Worm (Caenorhabditis elegans) whole organism, L4 larva: ENCODE measurements around the gene cnb-1.

Experiments used
- D1046.2 ChIP-seq: fragments of 200-800 bp; sonication (Bioruptor generic); IDR thresholded peaks from 2 replicates; pipeline ENCODE4 v1.3.6; 2022; ENCODE audit warnings: missing genetic modification characterization, missing compliant biosample characterization
- T20F7.1 ChIP-seq: fragments of 200-800 bp; sonication (Bioruptor generic); optimal IDR thresholded peaks from 2 replicates; lab custom pipeline; 2018; ENCODE audit warnings: mild to moderate bottlenecking, missing genetic modification characterization, missing compliant biosample characterization
- T26A8.4 ChIP-seq: fragments of 200-800 bp; sonication (Bioruptor generic); IDR thresholded peaks from 2 replicates; pipeline ENCODE4 v1.3.6; 2022; ENCODE audit warnings: missing genetic modification characterization, missing compliant biosample characterization
- Y105C5A.15 ChIP-seq: fragments of 200-800 bp; sonication (Bioruptor generic); IDR thresholded peaks from 2 replicates; pipeline ENCODE4 v1.3.6; 2022; ENCODE audit warnings: missing genetic modification characterization, missing compliant biosample characterization
- Y5F2A.4 ChIP-seq: fragments of 200-800 bp; sonication (Bioruptor generic); optimal IDR thresholded peaks from 2 replicates; lab custom pipeline; 2018; ENCODE audit warnings: mild to moderate bottlenecking, missing genetic modification characterization, missing compliant biosample characterization
- Y75B8A.6 ChIP-seq: fragments of 200-800 bp; sonication (Bioruptor generic); IDR thresholded peaks from 2 replicates; pipeline ENCODE4 v1.3.6; 2022; ENCODE audit warnings: missing genetic modification reagents, missing genetic modification characterization, missing compliant biosample characterization
- ZK337.2 ChIP-seq: fragments of 200-800 bp; sonication (Bioruptor generic); IDR thresholded peaks from 2 replicates; pipeline ENCODE4 v1.3.6; 2022; ENCODE audit warnings: missing genetic modification reagents, missing genetic modification characterization, missing compliant biosample characterization
- ZK546.5 ChIP-seq, 2 experiments: sonication (generic microtip); optimal IDR thresholded peaks; 2 replicates each; lab custom pipeline; 2017; ENCODE audit warnings: missing biosample characterization in 2 of 2, missing genetic modification characterization in 2 of 2
- arid-1 ChIP-seq: fragments of 200-800 bp; sonication (Bioruptor generic); conservative IDR thresholded peaks from 2 replicates; pipeline ENCODE4 v1.3.6; 2022; ENCODE audit warnings: missing genetic modification reagents, missing genetic modification characterization, missing compliant biosample characterization
- ceh-20 ChIP-seq: fragments of 200-800 bp; sonication (Bioruptor generic); IDR thresholded peaks from 2 replicates; pipeline ENCODE4 v1.3.6; 2022; ENCODE audit warnings: missing genetic modification reagents, missing genetic modification characterization, missing compliant biosample characterization
- ceh-28 ChIP-seq: fragments of 150-350 bp; optimal IDR thresholded peaks from 2 replicates; lab custom pipeline; 2014; ENCODE audit warnings: missing biosample characterization, missing genetic modification reagents, missing genetic modification characterization
- ceh-44 ChIP-seq: fragments of 200-800 bp; sonication (Bioruptor generic); IDR thresholded peaks from 2 replicates; pipeline ENCODE4 v1.3.6; 2022; ENCODE audit warnings: missing genetic modification reagents, missing genetic modification characterization, missing compliant biosample characterization
- ceh-82 ChIP-seq: sonication (generic microtip); optimal IDR thresholded peaks from 2 replicates; lab custom pipeline; 2017; ENCODE audit warnings: missing biosample characterization, missing genetic modification characterization
- ctbp-1 ChIP-seq: fragments of 200-800 bp; sonication (Bioruptor generic); IDR thresholded peaks from 2 replicates; pipeline ENCODE4 v1.3.6; 2022; ENCODE audit warnings: missing genetic modification reagents, missing genetic modification characterization, missing compliant biosample characterization
- daf-12 ChIP-seq: fragments of 150-350 bp; optimal IDR thresholded peaks from 2 replicates; lab custom pipeline; 2014; ENCODE audit warnings: missing biosample characterization, missing genetic modification reagents, missing genetic modification characterization
- daf-16 ChIP-seq, 3 experiments: sonication (generic microtip); optimal IDR thresholded peaks; 2 replicates each; lab custom pipeline; 2016 to 2017; ENCODE audit warnings: missing genetic modification characterization in 3 of 3, missing genetic modification reagents in 3 of 3, mild to moderate bottlenecking in 2 of 3, missing compliant biosample characterization in 2 of 3, missing biosample characterization in 1 of 3, moderate library complexity in 1 of 3
- daf-19 ChIP-seq: fragments of 200-800 bp; sonication (Bioruptor generic); conservative IDR thresholded peaks from 2 replicates; pipeline ENCODE4 v1.3.6; 2022; ENCODE audit warnings: missing genetic modification characterization, missing compliant biosample characterization
- daf-8 ChIP-seq: fragments of 200-800 bp; sonication (Bioruptor generic); IDR thresholded peaks from 2 replicates; pipeline ENCODE4 v1.3.6; 2022; ENCODE audit warnings: missing genetic modification characterization, missing compliant biosample characterization
- dmd-6 ChIP-seq: fragments of 200-800 bp; sonication (Bioruptor generic); IDR thresholded peaks from 2 replicates; pipeline ENCODE4 v1.3.6; 2022; ENCODE audit warnings: missing genetic modification reagents, missing genetic modification characterization, missing compliant biosample characterization
- dpl-1 ChIP-seq: fragments of 150-350 bp; optimal IDR thresholded peaks from 2 replicates; lab custom pipeline; 2014; ENCODE audit warnings: missing biosample characterization, missing genetic modification reagents, missing genetic modification characterization
- fkh-10 ChIP-seq: fragments of 150-350 bp; optimal IDR thresholded peaks from 2 replicates; lab custom pipeline; 2014; ENCODE audit warnings: missing biosample characterization, missing genetic modification reagents, missing genetic modification characterization
- fos-1 ChIP-seq: fragments of 150-350 bp; optimal IDR thresholded peaks from 2 replicates; lab custom pipeline; 2014; ENCODE audit warnings: missing biosample characterization, missing genetic modification characterization
- hif-1 ChIP-seq, 2 experiments: sonication (generic microtip); optimal IDR thresholded peaks; 2 replicates each; lab custom pipeline; 2016 to 2017; ENCODE audit warnings: missing compliant biosample characterization in 2 of 2, missing genetic modification characterization in 2 of 2, missing genetic modification reagents in 2 of 2, missing genotype in 2 of 2, mild to moderate bottlenecking in 1 of 2
- lin-13 ChIP-seq: fragments of 150-350 bp; optimal IDR thresholded peaks from 2 replicates; lab custom pipeline; 2014; ENCODE audit warnings: missing biosample characterization, missing genetic modification reagents, missing genetic modification characterization
- lin-29 ChIP-seq: fragments of 200-800 bp; sonication (Bioruptor generic); IDR thresholded peaks from 2 replicates; pipeline ENCODE4 v1.3.6; 2022; ENCODE audit warnings: missing genetic modification reagents, missing genetic modification characterization, missing compliant biosample characterization
- lir-3 ChIP-seq: sonication (generic microtip); optimal IDR thresholded peaks from 2 replicates; lab custom pipeline; 2016; ENCODE audit warnings: mild to moderate bottlenecking, missing genetic modification characterization, missing compliant biosample characterization
- lsy-2 ChIP-seq, 2 experiments: fragments of 150-350 bp in 1 of 2; sonication (generic microtip) in 1 of 2; optimal IDR thresholded peaks; 2 replicates each; lab custom pipeline; 2014 to 2017; ENCODE audit warnings: missing biosample characterization in 2 of 2, missing genetic modification characterization in 2 of 2
- madf-5 ChIP-seq, 2 experiments: fragments of 200-800 bp; sonication (Bioruptor generic); IDR thresholded peaks; 2 replicates each; pipeline ENCODE4 v1.3.6; 2022; ENCODE audit warnings: missing compliant biosample characterization in 2 of 2, missing genetic modification characterization in 2 of 2
- madf-9 ChIP-seq: fragments of 200-800 bp; sonication (Bioruptor generic); conservative IDR thresholded peaks from 2 replicates; pipeline ENCODE4 v1.3.6; 2022; ENCODE audit warnings: missing genetic modification reagents, missing genetic modification characterization, missing compliant biosample characterization
- mdl-1 ChIP-seq, 2 experiments: fragments of 150-350 bp in 1 of 2; sonication (generic microtip) in 1 of 2; optimal IDR thresholded peaks; 2 replicates each; lab custom pipeline; 2014 to 2017; ENCODE audit warnings: missing biosample characterization in 2 of 2, missing genetic modification characterization in 2 of 2
- mdt-29 ChIP-seq: fragments of 200-800 bp; sonication (Bioruptor generic); IDR thresholded peaks from 2 replicates; pipeline ENCODE4 v1.3.6; 2022; ENCODE audit warnings: missing genetic modification reagents, missing genetic modification characterization, missing compliant biosample characterization
- mxl-2 ChIP-seq: fragments of 200-800 bp; sonication (Bioruptor generic); conservative IDR thresholded peaks from 2 replicates; pipeline ENCODE4 v1.3.6; 2022; ENCODE audit warnings: missing genetic modification reagents, missing genetic modification characterization, missing compliant biosample characterization
- nhr-10 ChIP-seq: fragments of 150-350 bp; optimal IDR thresholded peaks from 2 replicates; lab custom pipeline; 2014; ENCODE audit warnings: missing biosample characterization, missing genetic modification characterization
- nhr-25 ChIP-seq: sonication (generic microtip); optimal IDR thresholded peaks from 2 replicates; lab custom pipeline; 2017; ENCODE audit warnings: missing genetic modification characterization, mild to moderate bottlenecking, missing compliant biosample characterization, antibody characterized with exemption, moderate library complexity, borderline replicate concordance; ENCODE audit not compliant: insufficient read depth
- nhr-28 ChIP-seq: fragments of 150-350 bp; optimal IDR thresholded peaks from 2 replicates; lab custom pipeline; 2014; ENCODE audit warnings: missing biosample characterization, missing genetic modification characterization
- nhr-41 ChIP-seq: fragments of 200-800 bp; sonication (Bioruptor generic); IDR thresholded peaks from 2 replicates; pipeline ENCODE4 v1.3.6; 2022; ENCODE audit warnings: missing genetic modification reagents, missing genetic modification characterization, missing compliant biosample characterization
- nhr-42 ChIP-seq: fragments of 200-800 bp; sonication (Bioruptor generic); IDR thresholded peaks from 2 replicates; pipeline ENCODE4 v1.3.6; 2022; ENCODE audit warnings: missing genetic modification characterization, missing compliant biosample characterization
- nhr-6 ChIP-seq: fragments of 150-350 bp; optimal IDR thresholded peaks from 2 replicates; lab custom pipeline; 2014; ENCODE audit warnings: missing biosample characterization, missing genetic modification characterization
- pha-4 ChIP-seq, 2 experiments: fragments of 150-350 bp in 1 of 2; fragments of 200-800 bp in 1 of 2; sonication (Bioruptor generic) in 1 of 2; IDR thresholded peaks in 1 of 2; optimal IDR thresholded peaks in 1 of 2; 2 replicates each; pipeline versions ENCODE4 v1.3.6 to Lab custom; 2014 to 2022; ENCODE audit warnings: missing genetic modification characterization in 2 of 2, missing genetic modification reagents in 2 of 2, missing biosample characterization in 1 of 2, missing compliant biosample characterization in 1 of 2
- rbr-2 ChIP-seq: sonication (generic microtip); optimal IDR thresholded peaks from 2 replicates; lab custom pipeline; 2016; ENCODE audit warnings: missing genotype, missing genetic modification characterization, missing compliant biosample characterization
- skn-1 ChIP-seq: fragments of 150-350 bp; optimal IDR thresholded peaks from 2 replicates; lab custom pipeline; 2014; ENCODE audit warnings: missing biosample characterization, missing genetic modification characterization
- snpc-4 ChIP-seq: fragments of 150-350 bp; optimal IDR thresholded peaks from 2 replicates; lab custom pipeline; 2014; ENCODE audit warnings: missing biosample characterization, missing genetic modification characterization
- spr-1 ChIP-seq: sonication (generic microtip); optimal IDR thresholded peaks from 2 replicates; lab custom pipeline; 2016; ENCODE audit warnings: mild to moderate bottlenecking, missing genetic modification characterization, missing compliant biosample characterization
- spr-3 ChIP-seq: fragments of 200-800 bp; sonication (Bioruptor generic); optimal IDR thresholded peaks from 2 replicates; lab custom pipeline; 2018; ENCODE audit warnings: mild to moderate bottlenecking, missing genetic modification characterization, missing compliant biosample characterization
- unc-39 ChIP-seq: sonication (generic microtip); optimal IDR thresholded peaks from 2 replicates; lab custom pipeline; 2017; ENCODE audit warnings: missing biosample characterization, missing genetic modification characterization
- vab-7 ChIP-seq: fragments of 200-800 bp; sonication (Bioruptor generic); IDR thresholded peaks from 2 replicates; pipeline ENCODE4 v1.3.6; 2022; ENCODE audit warnings: missing genetic modification reagents, missing genetic modification characterization, missing compliant biosample characterization
- zfp-2 ChIP-seq: sonication (generic microtip); optimal IDR thresholded peaks from 2 replicates; lab custom pipeline; 2016; ENCODE audit warnings: mild to moderate bottlenecking, missing genetic modification characterization, missing compliant biosample characterization
- zip-11 ChIP-seq: fragments of 200-800 bp; sonication (Bioruptor generic); IDR thresholded peaks from 2 replicates; pipeline ENCODE4 v1.3.6; 2022; ENCODE audit warnings: missing genetic modification characterization, missing compliant biosample characterization
- ztf-7 ChIP-seq: fragments of 150-350 bp; optimal IDR thresholded peaks from 2 replicates; lab custom pipeline; 2014; ENCODE audit warnings: missing biosample characterization, missing genetic modification characterization

The cnb-1 gene

ce11 chrV:11375150-11375792, at the start of gene cnb-1 (continued):
- TF ChIP-seq unc-39 (tag; lab: Kevin White, UChicago) (no peak), nhr-28 (peak; percentile 6), ctbp-1 (GFP tag; lab: Robert Waterston, UW) (0 out of 2 replicates have a peak, but pooled peaks have one; percentile 59), T20F7.1 (GFP tag; lab: Kevin White, UChicago) (no peak), fos-1 (tag; lab: Kevin White, UChicago) (no peak), zfp-2 (tag; lab: Kevin White, UChicago) (no peak), zip-11 (no peak), lir-3 (tag; lab: Kevin White, UChicago) (no peak), mxl-2 (no peak), spr-3 (no peak), nhr-10 (no peak), daf-8 (GFP tag; lab: Robert Waterston, UW) (no peak), ceh-82 (tag; lab: Kevin White, UChicago) (no peak), ztf-7 (tag; lab: Kevin White, UChicago) (peak; percentile 56), arid-1 (GFP tag; lab: Robert Waterston, UW) (no peak), mdl-1 (tag; optimal IDR thresholded peaks at IDR 0.05; lab: Kevin White, UChicago) (peak in 1 of 2 experiments; percentile 8), madf-9 (GFP tag; lab: Robert Waterston, UW) (no peak), daf-19 (GFP tag; lab: Robert Waterston, UW) (no peak), madf-5 (GFP tag; IDR thresholded peaks at IDR 0.05; lab: Robert Waterston, UW) (no peak), lin-13 (GFP tag; lab: Kevin White, UChicago) (no peak), lin-29 (GFP tag; lab: Robert Waterston, UW) (no peak), ceh-28 (tag; lab: Kevin White, UChicago) (peak; percentile 51), spr-1 (tag; lab: Kevin White, UChicago) (peak; percentile 3), fkh-10 (GFP tag; lab: Kevin White, UChicago) (peak; percentile 54), vab-7 (no peak), Y105C5A.15 (GFP tag; lab: Robert Waterston, UW) (no peak), ZK337.2 (GFP tag; lab: Robert Waterston, UW) (peak; percentile 91), snpc-4 (tag; lab: Kevin White, UChicago) (no peak), lsy-2 (tag; optimal IDR thresholded peaks at IDR 0.05; lab: Kevin White, UChicago) (peak in 1 of 2 experiments; percentile 79), nhr-42 (GFP tag; lab: Robert Waterston, UW) (no peak), daf-12 (tag; lab: Kevin White, UChicago) (no peak), ceh-20 (GFP tag; lab: Robert Waterston, UW) (peak; percentile 57; the same call in 1 of the 2 replicates), D1046.2 (GFP tag; lab: Robert Waterston, UW) (no peak), nhr-25 (tag; lab: Kevin White, UChicago) (no peak), rbr-2 (peak; percentile 77), nhr-6 (no peak), skn-1 (tag; lab: Kevin White, UChicago) (no peak), daf-16 (GFP tag; optimal IDR thresholded peaks at IDR 0.05; lab: Kevin White, UChicago) (no peak), daf-16 (tag; optimal IDR thresholded peaks at IDR 0.05; lab: Kevin White, UChicago) (peak; percentile 49), ZK546.5 (tag; optimal IDR thresholded peaks at IDR 0.05; lab: Kevin White, UChicago) (no peak)

- peak in 1 of 2 experiments; percentile 12 for TF ChIP-seq hif-1 (tag; optimal IDR thresholded peaks at IDR 0.05; lab: Kevin White, UChicago)
- TF ChIP-seq Y5F2A.4: no peak
- no peak for TF ChIP-seq spr-1 (tag; lab: Kevin White, UChicago)
- TF ChIP-seq pha-4 (GFP tag; IDR thresholded peaks at IDR 0.05; lab: Robert Waterston, UW): 0 out of 2 replicates have a peak, but pooled peaks have one; percentile 51
- peak; percentile 18 for TF ChIP-seq pha-4 (tag; optimal IDR thresholded peaks at IDR 0.05; lab: Kevin White, UChicago)
- TF ChIP-seq ceh-44 (GFP tag; lab: Robert Waterston, UW): peak; percentile 53; the same call in 1 of the 2 replicates
- TF ChIP-seq nhr-41 (GFP tag; lab: Robert Waterston, UW): no peak
- no peak for TF ChIP-seq Y75B8A.6 (GFP tag; lab: Robert Waterston, UW)
- TF ChIP-seq arid-1 (GFP tag; lab: Robert Waterston, UW): no peak
- peak in 1 of 2 experiments; percentile 93 for TF ChIP-seq lsy-2 (tag; optimal IDR thresholded peaks at IDR 0.05; lab: Kevin White, UChicago)
- peak; percentile 65; the same call in 1 of the 2 replicates for TF ChIP-seq T26A8.4 (GFP tag; lab: Robert Waterston, UW)
- no peak for TF ChIP-seq mdt-29 (GFP tag; lab: Robert Waterston, UW)
- TF ChIP-seq dmd-6 (GFP tag; lab: Robert Waterston, UW): peak; percentile 72
- peak; percentile 50 for TF ChIP-seq rbr-2
- TF ChIP-seq ceh-20 (GFP tag; lab: Robert Waterston, UW): peak; percentile 75
- peak; percentile 54 for TF ChIP-seq dpl-1 (GFP tag; lab: Kevin White, UChicago)
These were observed 48.6 kb upstream of the cnb-1 start, which contains the start of gene tmed-10 for ce11 chrV:11326914-11327367. Gene tmed-10 (minus strand): TSS chrV:11326964.
